Worm (Caenorhabditis elegans) whole organism, mixed stage, embryonic: Measurements from ENCODE around the gene nas-11.

ENCODE experiments used
- M03D4.4 ChIP-seq: sonication (generic microtip); optimal IDR thresholded peaks from 2 replicates; lab custom pipeline; 2017; ENCODE audit warnings: mild to moderate bottlenecking, missing genetic modification characterization, missing compliant biosample characterization
- bed-3 ChIP-seq: fragments of 200-800 bp; sonication (Bioruptor generic); optimal IDR thresholded peaks from 3 replicates; lab custom pipeline; 2018; ENCODE audit warnings: mild to moderate bottlenecking, missing genetic modification characterization, moderate library complexity, missing compliant biosample characterization
- blmp-1 ChIP-seq: fragments of 150-350 bp; optimal IDR thresholded peaks from 2 replicates; lab custom pipeline; 2014; ENCODE audit warnings: missing biosample characterization, missing genetic modification characterization
- ceh-39 ChIP-seq: fragments of 150-350 bp; optimal IDR thresholded peaks from 2 replicates; lab custom pipeline; 2014; ENCODE audit warnings: missing biosample characterization, missing genetic modification characterization
- ceh-43 ChIP-seq: fragments of 200-800 bp; sonication (Bioruptor generic); optimal IDR thresholded peaks from 2 replicates; lab custom pipeline; 2018; ENCODE audit warnings: mild to moderate bottlenecking, missing genetic modification characterization, moderate library complexity, missing compliant biosample characterization
- ceh-83 ChIP-seq: fragments of 200-800 bp; sonication (Bioruptor generic); optimal IDR thresholded peaks from 2 replicates; lab custom pipeline; 2018; ENCODE audit warnings: mild to moderate bottlenecking, missing genetic modification characterization, missing compliant biosample characterization
- ces-1 ChIP-seq: fragments of 150-350 bp; optimal IDR thresholded peaks from 2 replicates; lab custom pipeline; 2014; ENCODE audit warnings: missing biosample characterization, missing genetic modification reagents, missing genetic modification characterization
- cnd-1 ChIP-seq: fragments of 200-800 bp; sonication (Bioruptor generic); optimal IDR thresholded peaks from 2 replicates; lab custom pipeline; 2018; ENCODE audit warnings: mild to moderate bottlenecking, missing genetic modification characterization, missing compliant biosample characterization
- drap-1 ChIP-seq: fragments of 200-800 bp; sonication (Bioruptor generic); optimal IDR thresholded peaks from 3 replicates; lab custom pipeline; 2018; ENCODE audit warnings: mild to moderate bottlenecking, missing genetic modification characterization, missing compliant biosample characterization
- elt-1 ChIP-seq: sonication (generic microtip); optimal IDR thresholded peaks from 2 replicates; lab custom pipeline; 2017; ENCODE audit warnings: missing genetic modification characterization, mild to moderate bottlenecking, missing compliant biosample characterization, antibody characterized with exemption, moderate library complexity, borderline replicate concordance; ENCODE audit not compliant: insufficient read depth
- elt-3 ChIP-seq: fragments of 150-350 bp; optimal IDR thresholded peaks from 2 replicates; lab custom pipeline; 2014; ENCODE audit warnings: missing biosample characterization, missing genetic modification characterization
- flh-1 ChIP-seq: fragments of 200-800 bp; sonication (Bioruptor generic); optimal IDR thresholded peaks from 2 replicates; lab custom pipeline; 2018; ENCODE audit warnings: mild to moderate bottlenecking, missing genetic modification characterization, moderate library complexity, missing compliant biosample characterization
- ham-2 ChIP-seq: fragments of 200-800 bp; sonication (Bioruptor generic); optimal IDR thresholded peaks from 2 replicates; lab custom pipeline; 2018; ENCODE audit warnings: mild to moderate bottlenecking, missing genetic modification characterization, missing compliant biosample characterization
- hlh-1 ChIP-seq: fragments of 150-350 bp; optimal IDR thresholded peaks from 2 replicates; lab custom pipeline; 2014; ENCODE audit warnings: missing biosample characterization, missing genetic modification reagents, missing genetic modification characterization
- lin-13 ChIP-seq: fragments of 150-350 bp; optimal IDR thresholded peaks from 2 replicates; lab custom pipeline; 2014; ENCODE audit warnings: missing biosample characterization, missing genetic modification characterization
- lin-32 ChIP-seq: fragments of 200-800 bp; sonication (Bioruptor generic); optimal IDR thresholded peaks from 2 replicates; lab custom pipeline; 2018; ENCODE audit warnings: mild to moderate bottlenecking, missing genetic modification characterization, missing compliant biosample characterization
- lsy-2 ChIP-seq: fragments of 150-350 bp; optimal IDR thresholded peaks from 2 replicates; lab custom pipeline; 2014; ENCODE audit warnings: missing biosample characterization, missing genetic modification characterization
- mab-5 ChIP-seq: fragments of 150-350 bp; optimal IDR thresholded peaks from 2 replicates; lab custom pipeline; 2014; ENCODE audit warnings: missing biosample characterization, missing genetic modification characterization
- mep-1 ChIP-seq: fragments of 150-350 bp; optimal IDR thresholded peaks from 2 replicates; lab custom pipeline; 2017; ENCODE audit warnings: missing biosample characterization, missing genetic modification reagents, missing genetic modification characterization, inconsistent platforms
- mls-2 ChIP-seq: sonication (generic microtip); optimal IDR thresholded peaks from 2 replicates; lab custom pipeline; 2016; ENCODE audit warnings: mild to moderate bottlenecking, missing genetic modification characterization, moderate library complexity, missing compliant biosample characterization
- nhr-12 ChIP-seq: fragments of 150-350 bp; optimal IDR thresholded peaks from 2 replicates; lab custom pipeline; 2014; ENCODE audit warnings: missing biosample characterization, missing genetic modification characterization
- nhr-2 ChIP-seq: fragments of 150-350 bp; optimal IDR thresholded peaks from 2 replicates; lab custom pipeline; 2014; ENCODE audit warnings: missing biosample characterization, missing genetic modification characterization
- nhr-237 ChIP-seq: fragments of 150-350 bp; optimal IDR thresholded peaks from 2 replicates; lab custom pipeline; 2014; ENCODE audit warnings: missing biosample characterization, missing genetic modification characterization
- nhr-28 ChIP-seq: fragments of 150-350 bp; optimal IDR thresholded peaks from 2 replicates; lab custom pipeline; 2014; ENCODE audit warnings: missing biosample characterization, missing genetic modification characterization
- nhr-76 ChIP-seq: sonication (generic microtip); optimal IDR thresholded peaks from 2 replicates; lab custom pipeline; 2017; ENCODE audit warnings: missing biosample characterization, missing genetic modification characterization
- pha-4 ChIP-seq: fragments of 150-350 bp; optimal IDR thresholded peaks from 2 replicates; lab custom pipeline; 2018; ENCODE audit warnings: missing biosample characterization, missing genetic modification reagents, missing genetic modification characterization
- sem-2 ChIP-seq: fragments of 200-800 bp; sonication (Bioruptor generic); optimal IDR thresholded peaks from 2 replicates; lab custom pipeline; 2018; ENCODE audit warnings: mild to moderate bottlenecking, missing genetic modification characterization, missing compliant biosample characterization
- sptf-1 ChIP-seq: sonication (generic microtip); optimal IDR thresholded peaks from 2 replicates; lab custom pipeline; 2017; ENCODE audit warnings: mild to moderate bottlenecking, missing genetic modification characterization, moderate library complexity, missing compliant biosample characterization
- tbx-8 ChIP-seq: fragments of 200-800 bp; sonication (Bioruptor generic); optimal IDR thresholded peaks from 2 replicates; lab custom pipeline; 2018; ENCODE audit warnings: mild to moderate bottlenecking, missing genetic modification characterization, moderate library complexity, missing compliant biosample characterization
- unc-120 ChIP-seq: sonication (generic microtip); optimal IDR thresholded peaks from 2 replicates; lab custom pipeline; 2017; ENCODE audit warnings: missing genetic modification characterization, missing compliant biosample characterization; ENCODE audit not compliant: poor library complexity, severe bottlenecking
- unc-39 ChIP-seq: fragments of 150-350 bp; optimal IDR thresholded peaks from 2 replicates; lab custom pipeline; 2014; ENCODE audit warnings: missing biosample characterization, missing genetic modification characterization
- unc-62 ChIP-seq: fragments of 150-350 bp; optimal IDR thresholded peaks from 2 replicates; lab custom pipeline; 2014; ENCODE audit warnings: missing biosample characterization, missing genetic modification reagents, missing genetic modification characterization
- zip-8 ChIP-seq: fragments of 150-350 bp; optimal IDR thresholded peaks from 2 replicates; lab custom pipeline; 2014; ENCODE audit warnings: missing biosample characterization, missing genetic modification characterization
- ztf-11 ChIP-seq: fragments of 150-350 bp; optimal IDR thresholded peaks from 2 replicates; lab custom pipeline; 2014; ENCODE audit warnings: missing biosample characterization, missing genetic modification characterization

Gene nas-11

ce11 chrX:6738535-6738934 lies 25.2 kb downstream of the nas-11 start:
- TF ChIP-seq nhr-2 (tag; lab: Kevin White, UChicago) (no peak), pha-4 (no peak), ceh-43 (no peak), ceh-83 (GFP tag; lab: Kevin White, UChicago) (no peak)

DNA sequence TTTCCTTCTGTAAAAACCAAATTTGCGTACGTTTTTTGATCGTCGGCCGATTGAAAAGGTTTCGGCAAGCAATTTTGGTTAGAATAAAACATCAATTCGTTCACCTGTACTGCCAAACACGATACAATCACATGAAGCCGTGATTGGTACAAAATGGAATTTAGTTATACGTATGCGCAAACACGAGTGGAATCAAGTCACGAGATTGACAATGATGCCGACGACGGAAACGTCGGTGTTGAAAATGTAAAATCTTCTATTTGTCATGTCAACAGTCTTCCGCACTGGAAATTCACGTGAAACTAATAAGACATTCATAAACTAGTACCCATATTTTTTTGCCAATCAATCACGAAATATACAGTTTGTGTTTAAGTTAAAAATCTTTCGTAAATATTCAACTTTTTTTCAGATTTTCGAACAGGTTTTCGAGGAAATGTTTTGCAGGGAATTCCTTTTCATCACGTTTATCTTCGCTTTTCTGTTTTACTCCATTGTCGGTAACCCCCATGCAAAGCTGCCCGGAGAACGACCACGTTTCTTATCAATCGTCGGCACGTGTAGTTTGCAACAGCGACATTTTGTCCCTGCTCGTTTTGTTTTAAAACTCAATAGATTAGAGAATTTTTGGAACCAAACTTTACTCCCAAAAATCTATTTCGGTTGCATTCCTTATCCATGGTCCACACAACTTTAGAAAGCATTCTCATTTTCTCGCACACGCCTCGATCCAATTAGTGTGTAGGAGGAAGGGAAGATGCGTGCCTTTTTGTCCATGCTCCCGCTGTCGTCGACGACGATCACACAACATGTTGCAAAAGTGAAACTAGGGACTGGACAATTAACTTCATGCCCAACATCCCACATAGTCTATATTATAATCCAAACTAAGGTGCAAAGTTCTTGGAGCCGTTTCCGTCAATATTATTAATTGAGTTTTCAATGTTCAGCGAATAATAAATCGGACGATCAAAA lies 25.9 kb downstream of the nas-11 start:
- TF ChIP-seq M03D4.4 (tag; lab: Kevin White, UChicago): no peak
- TF ChIP-seq ces-1 (GFP tag; lab: Kevin White, UChicago): peak; percentile 70
- TF ChIP-seq ham-2 (GFP tag; lab: Kevin White, UChicago): no peak
- TF ChIP-seq lsy-2 (tag; lab: Kevin White, UChicago): no peak
- no peak for TF ChIP-seq sem-2 (GFP tag; lab: Kevin White, UChicago)
- TF ChIP-seq ceh-83 (GFP tag; lab: Kevin White, UChicago): no peak
- no peak for TF ChIP-seq nhr-28
- no peak for TF ChIP-seq lin-13
- no peak for TF ChIP-seq pha-4

DNA sequence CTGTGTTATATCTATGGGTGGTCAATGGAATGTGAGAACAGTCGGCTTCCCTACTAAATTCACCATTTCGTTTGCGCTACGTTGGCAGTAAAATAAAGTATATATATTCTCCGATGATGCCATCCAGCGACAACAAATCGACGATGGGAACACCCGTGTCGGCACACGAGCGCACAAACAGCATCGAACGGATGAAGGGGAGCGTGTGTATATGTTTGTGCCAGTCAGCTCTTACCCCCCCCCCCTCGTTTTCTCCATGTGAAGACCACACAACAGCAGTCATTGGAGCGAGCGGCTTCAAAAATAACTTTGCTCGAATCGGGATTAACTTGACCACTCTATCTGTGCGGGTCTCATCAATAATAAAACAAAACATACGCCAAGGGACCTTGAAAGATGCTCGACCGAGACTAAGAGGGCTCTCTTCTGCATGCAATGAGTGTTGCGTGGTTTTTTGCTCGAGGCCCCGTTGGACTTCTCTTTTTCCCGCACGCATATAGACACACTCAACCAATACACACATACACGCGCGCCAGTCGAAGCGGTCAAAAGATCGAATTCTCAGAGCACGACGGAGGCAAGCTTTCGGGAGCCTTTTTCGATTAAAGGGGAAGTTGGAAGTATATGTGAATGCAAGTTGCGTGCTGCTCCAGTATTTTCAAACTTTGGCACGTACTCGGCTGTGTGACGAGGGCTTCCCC lies 27.1 kb downstream of the nas-11 start:
- TF ChIP-seq ces-1 (GFP tag; lab: Kevin White, UChicago): no peak
- no peak for TF ChIP-seq nhr-237 (tag; lab: Kevin White, UChicago)
- no peak for TF ChIP-seq cnd-1 (tag; lab: Kevin White, UChicago)
- TF ChIP-seq sem-2 (GFP tag; lab: Kevin White, UChicago): no peak

ce11 chrX:6740983-6741365 lies 27.6 kb downstream of the nas-11 start:
- TF ChIP-seq cnd-1 (tag; lab: Kevin White, UChicago): no peak
- TF ChIP-seq lsy-2 (tag; lab: Kevin White, UChicago): no peak
- no peak for TF ChIP-seq drap-1 (GFP tag; lab: Kevin White, UChicago)
- TF ChIP-seq mls-2: no peak
- TF ChIP-seq zip-8 (tag; lab: Kevin White, UChicago): no peak
- TF ChIP-seq mab-5: no peak
- no peak for TF ChIP-seq blmp-1 (tag; lab: Kevin White, UChicago)
- TF ChIP-seq nhr-2 (tag; lab: Kevin White, UChicago): no peak
- TF ChIP-seq unc-39 (tag; lab: Kevin White, UChicago): no peak
- TF ChIP-seq M03D4.4 (tag; lab: Kevin White, UChicago): no peak

DNA sequence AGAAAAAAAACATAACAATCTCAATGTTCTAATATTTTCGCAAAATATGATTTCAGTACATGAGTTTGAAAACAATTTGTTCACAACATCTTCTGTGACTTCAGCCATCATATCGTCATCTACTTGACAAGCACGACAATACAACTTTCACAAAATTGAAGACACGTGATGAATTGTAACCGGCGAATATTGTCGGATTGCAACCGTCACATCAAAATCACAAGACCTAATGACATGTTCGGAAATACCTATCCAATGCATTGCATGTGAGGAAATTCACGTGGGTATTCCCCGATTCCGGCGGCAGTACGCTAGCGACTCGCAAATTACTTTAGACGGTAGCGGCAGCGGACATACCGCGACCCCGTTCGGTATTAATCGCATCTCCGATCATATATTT lies 28.2 kb downstream of the nas-11 start:
- TF ChIP-seq elt-1: no peak
- TF ChIP-seq unc-62: peak; percentile 52

ce11 chrX:6742011-6742683 lies 28.8 kb downstream of the nas-11 start, which contains the start of gene mdl-1:
Gene mdl-1, plus strand, starts transcription at chrX:6742351.
- peak; percentile 46 for TF ChIP-seq bed-3 (GFP tag; lab: Kevin White, UChicago)
- no peak for TF ChIP-seq lin-32 (GFP tag; lab: Kevin White, UChicago)
- no peak for TF ChIP-seq flh-1
- TF ChIP-seq M03D4.4 (tag; lab: Kevin White, UChicago): peak; percentile 56
- TF ChIP-seq ces-1 (GFP tag; lab: Kevin White, UChicago): peak; percentile 39
- peak; percentile 76 for TF ChIP-seq drap-1 (GFP tag; lab: Kevin White, UChicago)
- TF ChIP-seq hlh-1 (tag; lab: Kevin White, UChicago): peak; percentile 23
- TF ChIP-seq mls-2: peak; percentile 82
- TF ChIP-seq ham-2 (GFP tag; lab: Kevin White, UChicago): peak; percentile 100
- no peak for TF ChIP-seq sem-2 (GFP tag; lab: Kevin White, UChicago)
- peak; percentile 38 for TF ChIP-seq zip-8 (tag; lab: Kevin White, UChicago)
- peak; percentile 35 for TF ChIP-seq mep-1
- peak; percentile 80 for TF ChIP-seq unc-120 (tag; lab: Kevin White, UChicago)
- no peak for TF ChIP-seq nhr-12 (tag; lab: Kevin White, UChicago)
- no peak for TF ChIP-seq mab-5
- peak; percentile 51 for TF ChIP-seq unc-62
- TF ChIP-seq ceh-43: peak; percentile 60
- TF ChIP-seq nhr-28: no peak
- peak; percentile 76 for TF ChIP-seq ztf-11
- TF ChIP-seq sptf-1: peak; percentile 89
- peak; percentile 67 for TF ChIP-seq ceh-83 (GFP tag; lab: Kevin White, UChicago)
- no peak for TF ChIP-seq ceh-39 (tag; lab: Kevin White, UChicago)
- TF ChIP-seq elt-1: peak; percentile 81
- TF ChIP-seq elt-3 (tag; lab: Kevin White, UChicago): peak; percentile 65
- TF ChIP-seq lin-13: peak; percentile 72
- peak; percentile 48 for TF ChIP-seq nhr-2 (tag; lab: Kevin White, UChicago)
- TF ChIP-seq nhr-76 (tag; lab: Kevin White, UChicago): peak; percentile 61
- TF ChIP-seq tbx-8 (GFP tag; lab: Kevin White, UChicago): peak; percentile 65
